Fruit fly (Drosophila melanogaster) whole organism, larva: ENCODE data around the gene CG17776.

Source experiments
- noc ChIP-seq: fragments of 200-800 bp; sonication (Bioruptor generic); optimal IDR thresholded peaks from 3 replicates; lab custom pipeline; 2019; ENCODE audit warnings: missing biosample characterization, mild to moderate bottlenecking, missing genetic modification characterization, moderate library complexity

CG17776 gene

dm6 chrX:2184563-2184962 is at the start of gene CG17776, which contains the start of gene Nmd3:
CG17776 (plus strand) TSS chrX:2184725.
Nmd3 (minus strand) TSS chrX:2184668.
- peak; percentile 36 for TF ChIP-seq noc

- TF ChIP-seq noc, result peak; percentile 90
Measured at dm6 chrX:2134965-2135758, 49.4 kb upstream of the CG17776 start.

- peak; percentile 66 for TF ChIP-seq noc
Measured at dm6 chrX:2135868-2136787, 48.4 kb upstream of the CG17776 start.

dm6 chrX:2136831-2137452 is 47.6 kb upstream of the CG17776 start:
- TF ChIP-seq noc, result peak; percentile 100

dm6 chrX:2137587-2138341 is 46.8 kb upstream of the CG17776 start:
- TF ChIP-seq noc, result peak; percentile 99

dm6 chrX:2138342-2138416 is 46.3 kb upstream of the CG17776 start, which contains the start of gene ph-p:
ph-p (minus strand) TSS chrX:2138371.
- TF ChIP-seq noc, result no peak

- TF ChIP-seq noc, result no peak
Measured at dm6 chrX:2138417-2138816, 46.1 kb upstream of the CG17776 start.

- no peak for TF ChIP-seq noc
Measured at dm6 chrX:2139610-2140009, 44.9 kb upstream of the CG17776 start.

dm6 chrX:2140487-2140886 is 44.0 kb upstream of the CG17776 start:
- no peak for TF ChIP-seq noc

- TF ChIP-seq noc, result no peak
Measured at dm6 chrX:2141159-2141853, 43.2 kb upstream of the CG17776 start, which contains the start of gene D2hgdh. D2hgdh (plus strand) TSS chrX:2141489.

dm6 chrX:2141854-2142216 is 42.7 kb upstream of the CG17776 start:
- peak; percentile 82 for TF ChIP-seq noc

- TF ChIP-seq noc, result peak; percentile 8
Measured at dm6 chrX:2142275-2142934, 42.1 kb upstream of the CG17776 start.

dm6 chrX:2142935-2143312 is 41.6 kb upstream of the CG17776 start:
- no peak for TF ChIP-seq noc

- no peak for TF ChIP-seq noc
Measured at dm6 chrX:2145114-2145513, 39.4 kb upstream of the CG17776 start, which contains the start of gene Pgd. Pgd (plus strand) TSS chrX:2145136.

- peak; percentile 68 for TF ChIP-seq noc
Measured at dm6 chrX:2145690-2146470, 38.6 kb upstream of the CG17776 start.
